Worm (Caenorhabditis elegans) whole organism, late embryonic: Measurements from ENCODE around the gene F59B10.4.

Experiments
- dve-1 ChIP-seq: sonication (generic microtip); optimal IDR thresholded peaks from 2 replicates; lab custom pipeline; 2017; ENCODE audit warnings: antibody characterized with exemption, mild to moderate bottlenecking, missing genetic modification characterization, missing compliant biosample characterization
- sox-2 ChIP-seq: fragments of 200-800 bp; sonication (Bioruptor generic); IDR thresholded peaks from 2 replicates; pipeline ENCODE4 v1.3.6; 2022; ENCODE audit warnings: missing genetic modification reagents, missing genetic modification characterization, missing compliant biosample characterization

- TF ChIP-seq sox-2: no peak
- no peak for TF ChIP-seq dve-1
Measured at ce11 chrII:10557206-10557574, 38.3 kb upstream of the F59B10.4 start.
